Fruit fly (Drosophila melanogaster): Measurements from ENCODE around the gene ecd.

DNA sequence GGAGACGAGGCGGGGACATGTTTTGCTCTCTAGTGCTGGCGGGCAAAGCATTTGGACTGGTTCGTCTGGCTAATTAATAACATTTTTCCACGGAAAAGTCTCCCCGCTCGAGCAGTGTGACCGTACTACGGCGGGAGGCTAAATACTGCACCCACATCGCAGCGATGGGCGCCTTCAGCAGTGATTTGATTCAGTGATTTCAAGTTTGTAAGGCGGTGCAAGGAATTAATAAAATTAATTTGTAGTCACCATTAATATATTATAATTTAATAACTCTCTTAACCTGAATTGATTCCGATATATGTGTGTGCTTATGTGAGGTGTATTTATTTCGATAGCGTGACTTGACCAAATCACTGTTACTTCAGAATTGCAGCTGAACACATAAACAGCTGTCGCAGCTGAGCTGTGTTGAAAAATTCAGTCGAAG, 3.1 kb downstream of the ecd start, which contains the start of the genes oxt and CG13807:
- TF ChIP-seq CG8478 (optimal IDR thresholded peaks at IDR 0.05) (no peak), CTCF (optimal IDR thresholded peaks at IDR 0.05) (no peak)
